Fruit fly (Drosophila melanogaster) whole organism, adult: ENCODE data around the gene CG7069.

ENCODE experiments used
- CG11617 ChIP-seq: fragments of 200-800 bp; sonication (Bioruptor generic); optimal IDR thresholded peaks from 2 replicates; lab custom pipeline; 2017; ENCODE audit warnings: mild to moderate bottlenecking, missing biosample characterization, missing genetic modification reagents, missing genetic modification characterization
- CG1620 ChIP-seq: fragments of 200-800 bp; sonication (Bioruptor generic); optimal IDR thresholded peaks from 2 replicates; lab custom pipeline; 2016; ENCODE audit warnings: missing biosample characterization, missing genetic modification characterization
- CG7101 ChIP-seq: fragments of 200-800 bp; sonication (Bioruptor generic); optimal IDR thresholded peaks from 2 replicates; lab custom pipeline; 2018; ENCODE audit warnings: missing biosample characterization, mild to moderate bottlenecking, missing genetic modification characterization, moderate library complexity
- kay ChIP-seq: fragments of 200-800 bp; sonication (Bioruptor generic); peaks from one replicate; lab custom pipeline; 2016; ENCODE audit warnings: missing biosample characterization, missing genetic modification characterization, borderline replicate concordance
- pad ChIP-seq: fragments of 200-800 bp; sonication (Bioruptor generic); optimal IDR thresholded peaks from 3 replicates; lab custom pipeline; 2017; ENCODE audit warnings: missing biosample characterization, missing genetic modification characterization, mild to moderate bottlenecking, moderate library complexity, missing genetic modification reagents
- toe ChIP-seq: fragments of 200-800 bp; sonication (Bioruptor generic); optimal IDR thresholded peaks from 2 replicates; lab custom pipeline; 2016; ENCODE audit warnings: missing biosample characterization, missing genetic modification characterization

dm6 chr3R:22402355-22402754 is 29.7 kb downstream of the CG7069 start, which contains the start of gene CG13856:
- TF ChIP-seq kay (GFP tag; lab: Kevin White, UChicago) (no peak), CG11617 (GFP tag; lab: Kevin White, UChicago) (no peak), toe (no peak), CG1620 (GFP tag; lab: Kevin White, UChicago) (no peak), CG7101 (tag; lab: Kevin White, UChicago) (no peak), pad (GFP tag; lab: Kevin White, UChicago) (no peak)
